Worm (Caenorhabditis elegans): ENCODE results near the gene fbxc-18.
"Not testable (repeated sequence)": the region's sequence is repeated elsewhere in the genome, so short reads cannot be mapped to it uniquely, and the experiment has no call there.

ce11 chrII:985703-986102 is 18.8 kb upstream of the fbxc-18 start, which contains the start of gene fbxc-40:
- not testable (repeated sequence) for TF ChIP-seq unc-42 (tag; optimal IDR thresholded peaks at IDR 0.05); ama-1 (optimal IDR thresholded peaks at IDR 0.05); ets-4 (tag; optimal IDR thresholded peaks at IDR 0.05); zip-5 (tag; optimal IDR thresholded peaks at IDR 0.05); mec-3 (tag; optimal IDR thresholded peaks at IDR 0.05; ENCODE audit: borderline replicate concordance); K02D7.2 (tag; optimal IDR thresholded peaks at IDR 0.05); pha-4 (tag; optimal IDR thresholded peaks at IDR 0.05); sdc-2 (tag; optimal IDR thresholded peaks at IDR 0.05); pax-1 (tag; optimal IDR thresholded peaks at IDR 0.05)
